Fruit fly (Drosophila melanogaster) whole organism, embryonic: ENCODE measurements around the gene CG42759.
A peak's percentile ranks its signal among the peaks of the same experiment; 100 is the strongest.

Source experiments
- Blimp-1 ChIP-seq: fragments of 200-800 bp; sonication (Bioruptor generic); optimal IDR thresholded peaks from 3 replicates; lab custom pipeline; 2018; ENCODE audit warnings: missing biosample characterization, missing genetic modification characterization, mild to moderate bottlenecking, moderate library complexity, missing genetic modification reagents
- CG10431 ChIP-seq: fragments of 200-800 bp; sonication (Bioruptor generic); optimal IDR thresholded peaks from 3 replicates; lab custom pipeline; 2018; ENCODE audit warnings: missing biosample characterization, mild to moderate bottlenecking, missing genetic modification characterization
- CG10543 ChIP-seq: fragments of 200-800 bp; sonication (Bioruptor generic); optimal IDR thresholded peaks from 3 replicates; lab custom pipeline; 2017; ENCODE audit warnings: missing biosample characterization, mild to moderate bottlenecking, missing genetic modification characterization, moderate library complexity
- CG12155 ChIP-seq: fragments of 200-800 bp; sonication (Bioruptor generic); optimal IDR thresholded peaks from 3 replicates; lab custom pipeline; 2016; ENCODE audit warnings: missing biosample characterization, missing genetic modification characterization
- CG13894 ChIP-seq: fragments of 200-800 bp; sonication (Bioruptor generic); optimal IDR thresholded peaks from 3 replicates; lab custom pipeline; 2018; ENCODE audit warnings: missing biosample characterization, mild to moderate bottlenecking, missing genetic modification characterization, moderate library complexity
- CG14014 ChIP-seq: fragments of 200-800 bp; sonication (Bioruptor generic); IDR thresholded peaks from 2 replicates; pipeline ENCODE4 v1.3.6; 2022; ENCODE audit warnings: missing biosample characterization, missing genetic modification characterization
- CG15514 ChIP-seq: fragments of 200-800 bp; sonication (Bioruptor generic); optimal IDR thresholded peaks from 3 replicates; lab custom pipeline; 2017; ENCODE audit warnings: missing biosample characterization, missing genetic modification characterization, mild to moderate bottlenecking, moderate library complexity, missing genetic modification reagents
- CG15601 ChIP-seq: fragments of 200-800 bp; sonication (Bioruptor generic); optimal IDR thresholded peaks from 3 replicates; lab custom pipeline; 2019; ENCODE audit warnings: missing biosample characterization, mild to moderate bottlenecking, missing genetic modification characterization, moderate library complexity
- CG18262 ChIP-seq: fragments of 200-800 bp; optimal IDR thresholded peaks from 3 replicates; lab custom pipeline; 2019; ENCODE audit warnings: missing biosample characterization, mild to moderate bottlenecking, missing genetic modification characterization, moderate library complexity
- CG2202 ChIP-seq: fragments of 200-800 bp; sonication (Bioruptor generic); optimal IDR thresholded peaks from 2 replicates; lab custom pipeline; 2018; ENCODE audit warnings: missing biosample characterization, mild to moderate bottlenecking, missing genetic modification characterization
- CG31388 ChIP-seq: fragments of 200-800 bp; sonication (Bioruptor generic); optimal IDR thresholded peaks from 2 replicates; lab custom pipeline; 2016; ENCODE audit warnings: missing biosample characterization, missing genetic modification characterization
- CG5953 ChIP-seq: fragments of 200-800 bp; sonication (Bioruptor generic); IDR thresholded peaks from 2 replicates; pipeline ENCODE4 v1.3.6; 2022; ENCODE audit warnings: missing biosample characterization, missing genetic modification characterization
- CG7963 ChIP-seq: fragments of 200-800 bp; sonication (Bioruptor generic); IDR thresholded peaks from 3 replicates; pipeline ENCODE4 v1.3.6; 2022; ENCODE audit warnings: missing biosample characterization, missing genetic modification characterization; ENCODE audit not compliant: partially characterized antibody
- CG8765 ChIP-seq: fragments of 200-800 bp; sonication (Bioruptor generic); IDR thresholded peaks from 2 replicates; pipeline ENCODE4 v1.3.6; 2022; ENCODE audit warnings: missing biosample characterization, missing genetic modification characterization
- CG8924 ChIP-seq: fragments of 200-800 bp; optimal IDR thresholded peaks from 3 replicates; lab custom pipeline; 2019; ENCODE audit warnings: missing biosample characterization, mild to moderate bottlenecking, missing genetic modification characterization, moderate library complexity
- CTCF ChIP-seq: fragments of 200-800 bp; sonication (Bioruptor generic); optimal IDR thresholded peaks from 2 replicates; lab custom pipeline; 2017; ENCODE audit warnings: missing biosample characterization, mild to moderate bottlenecking, missing genetic modification characterization, moderate library complexity
- CkIIα-i1 ChIP-seq: fragments of 200-800 bp; sonication (Bioruptor generic); IDR thresholded peaks from 2 replicates; pipeline ENCODE4 v1.3.6; 2022; ENCODE audit warnings: missing biosample characterization, missing genetic modification characterization
- D19A ChIP-seq: fragments of 200-800 bp; optimal IDR thresholded peaks from 3 replicates; lab custom pipeline; 2019; ENCODE audit warnings: missing biosample characterization, mild to moderate bottlenecking, missing genetic modification characterization, moderate library complexity
- Doc2 ChIP-seq: fragments of 200-800 bp; sonication (Bioruptor generic); IDR thresholded peaks from 2 replicates; pipeline ENCODE4 v1.3.6; 2022; ENCODE audit warnings: missing biosample characterization, missing genetic modification characterization
- Doc3 ChIP-seq: fragments of 200-800 bp; sonication (Bioruptor generic); IDR thresholded peaks from 3 replicates; pipeline ENCODE4 v1.3.6; 2022; ENCODE audit warnings: missing biosample characterization, missing genetic modification characterization; ENCODE audit not compliant: partially characterized antibody
- H2.0 ChIP-seq: fragments of 200-800 bp; sonication (Bioruptor generic); IDR thresholded peaks from 2 replicates; pipeline ENCODE4 v1.3.6; 2022; ENCODE audit warnings: missing biosample characterization, missing genetic modification characterization
- Hey ChIP-seq: fragments of 200-800 bp; sonication (Bioruptor generic); optimal IDR thresholded peaks from 3 replicates; lab custom pipeline; 2018; ENCODE audit warnings: missing biosample characterization, mild to moderate bottlenecking, missing genetic modification characterization
- HmgZ ChIP-seq: fragments of 200-800 bp; sonication (Bioruptor generic); optimal IDR thresholded peaks from 2 replicates; lab custom pipeline; 2018; ENCODE audit warnings: missing biosample characterization, mild to moderate bottlenecking, missing genetic modification characterization
- Hr39 ChIP-seq: fragments of >200 bp; optimal IDR thresholded peaks from 2 replicates; lab custom pipeline; 2017
- Med ChIP-seq: fragments of 200-800 bp; sonication (Bioruptor generic); peaks from one replicate; lab custom pipeline; 2016; ENCODE audit warnings: missing biosample characterization, missing genetic modification characterization, mild to moderate bottlenecking, inconsistent platforms, moderate library complexity
- NC2β ChIP-seq: fragments of 200-800 bp; sonication (Bioruptor generic); optimal IDR thresholded peaks from 2 replicates; lab custom pipeline; 2016; ENCODE audit warnings: missing biosample characterization, missing genetic modification characterization
- Nf-YC ChIP-seq: fragments of 200-800 bp; optimal IDR thresholded peaks from 3 replicates; lab custom pipeline; 2019; ENCODE audit warnings: missing biosample characterization, mild to moderate bottlenecking, missing genetic modification characterization, moderate library complexity
- PHDP ChIP-seq: fragments of 200-800 bp; sonication (Bioruptor generic); optimal IDR thresholded peaks from 3 replicates; lab custom pipeline; 2018; ENCODE audit warnings: missing biosample characterization, mild to moderate bottlenecking, missing genetic modification characterization, moderate library complexity
- Scr ChIP-seq: fragments of 200-800 bp; sonication (Bioruptor generic); IDR thresholded peaks from 2 replicates; pipeline ENCODE4 v1.3.6; 2022; ENCODE audit warnings: missing biosample characterization, missing genetic modification characterization; ENCODE audit not compliant: partially characterized antibody
- Sox102F ChIP-seq: fragments of 200-800 bp; sonication (Bioruptor generic); optimal IDR thresholded peaks from 2 replicates; lab custom pipeline; 2018; ENCODE audit warnings: missing biosample characterization, mild to moderate bottlenecking, missing genetic modification characterization, moderate library complexity
- Trl ChIP-seq, 3 experiments: fragments of >200 bp in 2 of 3; fragments of 200-800 bp in 1 of 3; sonication (Bioruptor generic) in 1 of 3; optimal IDR thresholded peaks; 2 replicates in 1 of 3; 3 replicates in 2 of 3; lab custom pipeline; 2016 to 2017; ENCODE audit warnings: missing biosample characterization in 1 of 3, missing genetic modification characterization in 1 of 3
- ash1 ChIP-seq: fragments of 200-800 bp; sonication (Bioruptor generic); optimal IDR thresholded peaks from 2 replicates; lab custom pipeline; 2018; ENCODE audit warnings: missing biosample characterization, mild to moderate bottlenecking, missing genetic modification characterization
- cad ChIP-seq: fragments of >200 bp; optimal IDR thresholded peaks from 2 replicates; lab custom pipeline; 2017; ENCODE audit warnings: missing biosample characterization, missing genetic modification characterization
- chm ChIP-seq: fragments of 200-800 bp; sonication (Bioruptor generic); IDR thresholded peaks from 2 replicates; pipeline ENCODE4 v1.3.6; 2022; ENCODE audit warnings: missing biosample characterization, missing genetic modification characterization
- crol ChIP-seq: fragments of 200-800 bp; sonication (Bioruptor generic); IDR thresholded peaks from 2 replicates; pipeline ENCODE4 v1.3.6; 2022; ENCODE audit warnings: missing biosample characterization, missing genetic modification characterization
- danr ChIP-seq: fragments of 200-800 bp; sonication (Bioruptor generic); IDR thresholded peaks from 2 replicates; pipeline ENCODE4 v1.3.6; 2022; ENCODE audit warnings: missing biosample characterization, missing genetic modification characterization
- dmrt11E ChIP-seq: fragments of 200-800 bp; sonication (Bioruptor generic); optimal IDR thresholded peaks from 3 replicates; lab custom pipeline; 2018; ENCODE audit warnings: missing biosample characterization, mild to moderate bottlenecking, missing genetic modification characterization, moderate library complexity
- fd102C ChIP-seq: fragments of 200-800 bp; sonication (Bioruptor generic); optimal IDR thresholded peaks from 2 replicates; lab custom pipeline; 2018; ENCODE audit warnings: missing biosample characterization, mild to moderate bottlenecking, missing genetic modification characterization, moderate library complexity
- fd64A ChIP-seq: fragments of 200-800 bp; sonication (Bioruptor generic); optimal IDR thresholded peaks from 3 replicates; lab custom pipeline; 2018; ENCODE audit warnings: missing biosample characterization, mild to moderate bottlenecking, missing genetic modification characterization
- grau ChIP-seq: fragments of 200-800 bp; optimal IDR thresholded peaks from 3 replicates; lab custom pipeline; 2019; ENCODE audit warnings: missing biosample characterization, mild to moderate bottlenecking, missing genetic modification characterization, moderate library complexity
- hth ChIP-seq: fragments of >200 bp; optimal IDR thresholded peaks from 2 replicates; lab custom pipeline; 2017; ENCODE audit warnings: inconsistent platforms
- insv ChIP-seq, 2 experiments: fragments of 200-800 bp; sonication (Bioruptor generic); optimal IDR thresholded peaks; 3 replicates each; lab custom pipeline; 2016 to 2018; ENCODE audit warnings: missing biosample characterization in 2 of 2, missing genetic modification characterization in 2 of 2
- jing ChIP-seq: fragments of 200-800 bp; sonication (Bioruptor generic); optimal IDR thresholded peaks from 2 replicates; lab custom pipeline; 2018; ENCODE audit warnings: missing biosample characterization, mild to moderate bottlenecking, missing genetic modification characterization
- lab ChIP-seq: fragments of 200-800 bp; sonication (Bioruptor generic); optimal IDR thresholded peaks from 3 replicates; lab custom pipeline; 2017; ENCODE audit warnings: missing biosample characterization, missing genetic modification characterization, mild to moderate bottlenecking, moderate library complexity, missing genetic modification reagents
- nom ChIP-seq: fragments of 200-800 bp; sonication (Bioruptor generic); optimal IDR thresholded peaks from 2 replicates; lab custom pipeline; 2017; ENCODE audit warnings: missing biosample characterization, missing genetic modification characterization, mild to moderate bottlenecking, moderate library complexity, missing genetic modification reagents
- pan ChIP-seq, 4 experiments: fragments of >200 bp in 3 of 4; fragments of 200-800 bp in 1 of 4; sonication (Bioruptor generic) in 1 of 4; optimal IDR thresholded peaks in 3 of 4; IDR thresholded peaks in 1 of 4; 2 replicates each; pipeline versions ENCODE4 v1.3.6 to Lab custom; 2017 to 2022; ENCODE audit warnings: missing biosample characterization in 2 of 4, missing genetic modification characterization in 2 of 4, mixed read lengths in 1 of 4
- pros ChIP-seq: fragments of 200-800 bp; sonication (Bioruptor generic); optimal IDR thresholded peaks from 3 replicates; lab custom pipeline; 2019; ENCODE audit warnings: missing biosample characterization, mild to moderate bottlenecking, missing genetic modification characterization, moderate library complexity
- psq ChIP-seq: fragments of 200-800 bp; sonication (Bioruptor generic); optimal IDR thresholded peaks from 2 replicates; lab custom pipeline; 2017; ENCODE audit warnings: missing biosample characterization, missing genetic modification characterization
- sim ChIP-seq: fragments of 200-800 bp; sonication (Bioruptor generic); IDR thresholded peaks from 2 replicates; pipeline ENCODE4 v1.3.6; 2022; ENCODE audit warnings: missing biosample characterization, missing genetic modification characterization
- sna ChIP-seq: fragments of 200-800 bp; sonication (Bioruptor generic); IDR thresholded peaks from 2 replicates; pipeline ENCODE4 v1.3.6; 2022; ENCODE audit warnings: missing biosample characterization, missing genetic modification characterization; ENCODE audit not compliant: partially characterized antibody
- tll ChIP-seq, 2 experiments: fragments of 200-800 bp in 1 of 2; fragments of >200 bp in 1 of 2; sonication (Bioruptor generic) in 1 of 2; optimal IDR thresholded peaks; 2 replicates each; lab custom pipeline; 2017 to 2019; ENCODE audit warnings: missing biosample characterization in 2 of 2, missing genetic modification characterization in 2 of 2, mild to moderate bottlenecking in 1 of 2, moderate library complexity in 1 of 2

Gene CG42759

DNA sequence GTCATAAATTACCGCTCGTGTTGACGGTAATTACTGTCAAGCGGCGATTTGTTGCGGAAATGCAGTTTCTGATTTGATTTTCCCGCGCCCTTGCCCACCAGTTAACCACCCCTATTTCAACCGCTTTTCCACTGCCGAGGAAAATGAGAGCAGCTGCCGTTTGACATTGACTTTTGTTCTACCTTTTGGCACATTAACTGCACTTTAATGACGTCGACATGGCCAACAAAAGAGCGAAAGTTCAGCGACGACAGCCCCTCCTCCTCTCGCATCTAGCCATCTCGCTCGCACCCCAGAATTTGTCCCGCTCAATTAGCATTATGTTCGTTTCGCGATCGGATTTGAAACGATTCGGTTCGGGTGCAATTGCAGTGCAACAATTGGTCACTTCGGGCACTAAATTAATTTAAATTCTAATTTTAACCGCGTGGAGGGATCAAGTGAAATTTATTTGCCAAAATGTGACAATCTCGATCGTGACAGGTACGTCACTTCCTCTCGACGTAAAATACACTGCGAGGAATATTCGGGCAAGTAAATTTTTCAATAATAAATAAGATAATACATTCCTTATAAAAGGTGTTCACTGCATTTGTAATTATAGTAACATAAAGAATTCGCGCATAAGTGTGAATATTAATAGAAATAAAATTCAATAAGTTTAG is 31.6 kb upstream of the CG42759 start (continued):
- no peak for TF ChIP-seq chm (GFP tag; lab: Robert Waterston, UW)
- no peak for TF ChIP-seq NC2β (GFP tag; lab: Kevin White, UChicago)
- no peak for TF ChIP-seq HmgZ (tag; lab: Kevin White, UChicago)
- TF ChIP-seq CG13894 (tag; lab: Kevin White, UChicago), result no peak
- TF ChIP-seq CG14014 (GFP tag; lab: Robert Waterston, UW), result no peak
- no peak for TF ChIP-seq CG2202 (tag; lab: Kevin White, UChicago)
- no peak for TF ChIP-seq Doc2 (GFP tag; lab: Robert Waterston, UW)
- TF ChIP-seq Doc3 (GFP tag; lab: Robert Waterston, UW), result no peak
- TF ChIP-seq danr, result no peak
- TF ChIP-seq H2.0 (GFP tag; lab: Robert Waterston, UW), result no peak
- TF ChIP-seq cad (GFP tag; lab: Kevin White, UChicago), result no peak
- no peak for TF ChIP-seq fd64A (GFP tag; lab: Kevin White, UChicago)
- peak in 1 of 2 experiments; percentile 46 for TF ChIP-seq insv (GFP tag; optimal IDR thresholded peaks at IDR 0.05; lab: Kevin White, UChicago)
- peak in 1 of 2 experiments; percentile 73 for TF ChIP-seq tll (GFP tag; optimal IDR thresholded peaks at IDR 0.05; lab: Kevin White, UChicago)
- TF ChIP-seq fd102C, result no peak
- no peak for TF ChIP-seq sna
- no peak for TF ChIP-seq Nf-YC
- TF ChIP-seq CG10431, result no peak
- TF ChIP-seq nom, result no peak
- TF ChIP-seq Blimp-1 (GFP tag; lab: Kevin White, UChicago), result no peak
- no peak for TF ChIP-seq CG15601 (tag; lab: Kevin White, UChicago)
- TF ChIP-seq hth, result no peak
- no peak for TF ChIP-seq Hey (tag; lab: Kevin White, UChicago)
- TF ChIP-seq CG5953 (GFP tag; lab: Robert Waterston, UW), result no peak
- no peak for TF ChIP-seq dmrt11E (tag; lab: Kevin White, UChicago)
- peak; percentile 7 for TF ChIP-seq pros (GFP tag; lab: Kevin White, UChicago)
- no peak for TF ChIP-seq Med (GFP tag; lab: Kevin White, UChicago)
- TF ChIP-seq CG12155 (GFP tag; lab: Kevin White, UChicago), result no peak
- TF ChIP-seq crol (GFP tag; lab: Robert Waterston, UW), result no peak
- no peak for TF ChIP-seq CG8924
- TF ChIP-seq jing (GFP tag; lab: Kevin White, UChicago), result no peak
- no peak for TF ChIP-seq CTCF (GFP tag; lab: Kevin White, UChicago)
- TF ChIP-seq lab, result no peak
- TF ChIP-seq grau (tag; lab: Kevin White, UChicago), result no peak
- no peak for TF ChIP-seq Scr (GFP tag; lab: Robert Waterston, UW)

DNA sequence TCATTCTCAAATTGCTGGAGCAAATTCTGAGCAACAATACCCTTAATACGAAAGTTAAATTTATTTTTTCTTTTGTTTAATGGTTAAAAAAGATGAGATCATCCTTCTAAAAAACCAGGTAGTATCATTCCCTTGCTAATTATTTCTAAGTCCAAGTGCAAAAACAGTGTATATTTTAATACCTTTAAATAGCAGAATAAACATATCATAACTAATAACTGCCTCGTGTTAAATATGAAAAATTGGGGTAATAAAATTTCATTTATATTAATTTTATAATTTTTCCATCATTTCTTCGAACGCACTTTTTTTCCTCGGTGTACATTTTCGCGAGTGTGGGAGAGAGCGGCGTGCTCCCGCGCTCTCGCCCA is 31.1 kb upstream of the CG42759 start:
- TF ChIP-seq D19A (tag; lab: Kevin White, UChicago) (peak; percentile 34), CG31388 (no peak), CG15514 (no peak), CG8765 (GFP tag; lab: Robert Waterston, UW) (no peak), CkIIα-i1 (GFP tag; lab: Robert Waterston, UW) (no peak), CG7963 (GFP tag; lab: Robert Waterston, UW) (no peak), Sox102F (GFP tag; lab: Kevin White, UChicago) (no peak), CG18262 (tag; lab: Kevin White, UChicago) (peak; percentile 53), ash1 (GFP tag; lab: Kevin White, UChicago) (no peak), Blimp-1 (GFP tag; lab: Kevin White, UChicago) (no peak), pan (optimal IDR thresholded peaks at IDR 0.05; lab: Kevin White, UChicago) (no peak), pan (GFP tag; optimal IDR thresholded peaks at IDR 0.05 in 1 of 2, IDR thresholded peaks at IDR 0.05 in 1 of 2) (peak in 1 of 2 experiments; percentile 7), CG10543 (GFP tag; lab: Kevin White, UChicago) (no peak), Trl (optimal IDR thresholded peaks at IDR 0.05; lab: Kevin White, UChicago) (peak in 1 of 2 experiments; percentile 23), Trl (GFP tag; optimal IDR thresholded peaks at IDR 0.05; lab: Kevin White, UChicago) (no peak), sim (GFP tag; lab: Robert Waterston, UW) (no peak), PHDP (tag; lab: Kevin White, UChicago) (peak; percentile 23), Hr39 (lab: Kevin White, UChicago) (no peak), psq (GFP tag; lab: Kevin White, UChicago) (no peak)
